Worm (Caenorhabditis elegans): Measurements from ENCODE around the gene R07B1.5.

- TF ChIP-seq unc-39 (tag; optimal IDR thresholded peaks at IDR 0.05) (no peak), nhr-25 (tag; optimal IDR thresholded peaks at IDR 0.05; ENCODE audit: borderline replicate concordance, insufficient read depth) (no peak), dve-1 (tag; optimal IDR thresholded peaks at IDR 0.05; ENCODE audit: insufficient read depth) (peak; percentile 84), snpc-4 (tag; optimal IDR thresholded peaks at IDR 0.05) (no peak), lsy-2 (tag; optimal IDR thresholded peaks at IDR 0.05) (no peak), ztf-11 (tag; optimal IDR thresholded peaks at IDR 0.05) (no peak)
These were observed 13.1 kb upstream of the R07B1.5 start, which contains the start of gene lec-8 for ce11 chrX:9850258-9850657.
